Worm (Caenorhabditis elegans): Measurements from ENCODE around the gene C47E8.9.

DNA sequence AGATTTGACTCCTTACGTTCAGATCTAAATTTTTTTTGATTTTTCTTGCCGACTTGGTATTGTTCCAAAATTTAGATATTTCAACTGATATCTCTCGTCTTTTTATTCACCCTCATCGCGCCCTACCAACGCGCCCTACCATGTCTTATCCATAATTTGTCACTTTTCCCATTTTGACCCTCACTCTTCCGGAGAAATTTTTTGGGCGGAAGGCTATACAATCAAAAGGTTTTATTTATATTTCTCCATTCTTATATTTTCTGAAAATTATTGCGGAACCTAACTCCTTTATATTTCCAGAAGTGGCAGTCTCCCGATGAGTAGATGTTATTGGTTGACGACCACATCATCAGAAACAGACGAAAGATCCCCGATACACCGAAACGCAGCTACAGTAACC is 42.3 kb upstream of the C47E8.9 start, which contains the start of gene hot-1:
- TF ChIP-seq him-1 (tag; optimal IDR thresholded peaks at IDR 0.05) (no peak), dao-5 (tag; optimal IDR thresholded peaks at IDR 0.05) (no peak), W03F9.2 (tag; optimal IDR thresholded peaks at IDR 0.05) (no peak)
